Fruit fly (Drosophila melanogaster) whole organism, embryonic: ENCODE data around the gene CG8312.
A peak's percentile ranks its signal among the peaks of the same experiment; 100 is the strongest.

ENCODE experiments used
- Atf3 ChIP-seq: fragments of 200-800 bp; sonication (Bioruptor generic); optimal IDR thresholded peaks from 3 replicates; lab custom pipeline; 2016; ENCODE audit warnings: missing biosample characterization, missing genetic modification characterization
- Bdp1 ChIP-seq: fragments of 200-800 bp; sonication (Bioruptor generic); optimal IDR thresholded peaks from 3 replicates; lab custom pipeline; 2016; ENCODE audit warnings: missing biosample characterization, missing genetic modification characterization
- CG10543 ChIP-seq: fragments of 200-800 bp; sonication (Bioruptor generic); optimal IDR thresholded peaks from 3 replicates; lab custom pipeline; 2017; ENCODE audit warnings: missing biosample characterization, mild to moderate bottlenecking, missing genetic modification characterization, moderate library complexity
- CG10654 ChIP-seq: fragments of 200-800 bp; sonication (Bioruptor generic); optimal IDR thresholded peaks from 2 replicates; lab custom pipeline; 2016; ENCODE audit warnings: missing biosample characterization, missing genetic modification characterization
- CG11504 ChIP-seq: fragments of 200-800 bp; sonication (Bioruptor generic); optimal IDR thresholded peaks from 3 replicates; lab custom pipeline; 2019; ENCODE audit warnings: missing biosample characterization, mild to moderate bottlenecking, missing genetic modification characterization, moderate library complexity
- CG13894 ChIP-seq: fragments of 200-800 bp; sonication (Bioruptor generic); optimal IDR thresholded peaks from 3 replicates; lab custom pipeline; 2018; ENCODE audit warnings: missing biosample characterization, mild to moderate bottlenecking, missing genetic modification characterization, moderate library complexity
- CG14710 ChIP-seq: fragments of 200-800 bp; sonication (Bioruptor generic); optimal IDR thresholded peaks from 3 replicates; lab custom pipeline; 2019; ENCODE audit warnings: missing biosample characterization, mild to moderate bottlenecking, missing genetic modification characterization, moderate library complexity
- CG14860 ChIP-seq: fragments of 200-800 bp; sonication (Bioruptor generic); IDR thresholded peaks from 3 replicates; pipeline ENCODE4 v1.3.6; 2022; ENCODE audit warnings: missing biosample characterization, missing genetic modification characterization; ENCODE audit not compliant: partially characterized antibody
- CG1603 ChIP-seq: fragments of 200-800 bp; sonication (Bioruptor generic); optimal IDR thresholded peaks from 2 replicates; lab custom pipeline; 2019; ENCODE audit warnings: missing biosample characterization, mild to moderate bottlenecking, missing genetic modification characterization, moderate library complexity
- CG18619 ChIP-seq: fragments of 200-800 bp; sonication (Bioruptor generic); optimal IDR thresholded peaks from 3 replicates; lab custom pipeline; 2017; ENCODE audit warnings: missing biosample characterization, mild to moderate bottlenecking, missing genetic modification characterization
- CG2199 ChIP-seq: fragments of 200-800 bp; sonication (Bioruptor generic); IDR thresholded peaks from 3 replicates; pipeline ENCODE4 v1.3.6; 2022; ENCODE audit warnings: missing biosample characterization, missing genetic modification characterization
- CG2712 ChIP-seq: fragments of 200-800 bp; optimal IDR thresholded peaks from 3 replicates; lab custom pipeline; 2019; ENCODE audit warnings: missing biosample characterization, mild to moderate bottlenecking, missing genetic modification characterization, moderate library complexity
- CG3407 ChIP-seq: fragments of 200-800 bp; sonication (Bioruptor generic); optimal IDR thresholded peaks from 2 replicates; lab custom pipeline; 2018; ENCODE audit warnings: missing biosample characterization, mild to moderate bottlenecking, missing genetic modification characterization
- CG4424 ChIP-seq: fragments of 200-800 bp; sonication (Bioruptor generic); optimal IDR thresholded peaks from 3 replicates; lab custom pipeline; 2016; ENCODE audit warnings: missing biosample characterization, missing genetic modification characterization
- CG7556 ChIP-seq: fragments of 200-800 bp; sonication (Bioruptor generic); optimal IDR thresholded peaks from 2 replicates; lab custom pipeline; 2017; ENCODE audit warnings: missing biosample characterization, mild to moderate bottlenecking, missing genetic modification characterization
- CG8089 ChIP-seq: fragments of 200-800 bp; sonication (Bioruptor generic); optimal IDR thresholded peaks from 3 replicates; lab custom pipeline; 2016; ENCODE audit warnings: missing biosample characterization, missing genetic modification characterization
- CG8924 ChIP-seq: fragments of 200-800 bp; optimal IDR thresholded peaks from 3 replicates; lab custom pipeline; 2019; ENCODE audit warnings: missing biosample characterization, mild to moderate bottlenecking, missing genetic modification characterization, moderate library complexity
- CTCF ChIP-seq: fragments of 200-800 bp; sonication (Bioruptor generic); optimal IDR thresholded peaks from 2 replicates; lab custom pipeline; 2017; ENCODE audit warnings: missing biosample characterization, mild to moderate bottlenecking, missing genetic modification characterization, moderate library complexity
- Camta ChIP-seq: fragments of 200-800 bp; sonication (Bioruptor generic); optimal IDR thresholded peaks from 2 replicates; lab custom pipeline; 2016; ENCODE audit warnings: missing biosample characterization, missing genetic modification characterization
- CoRest ChIP-seq: fragments of 200-800 bp; sonication (Bioruptor generic); optimal IDR thresholded peaks from 3 replicates; lab custom pipeline; 2018; ENCODE audit warnings: missing biosample characterization, mild to moderate bottlenecking, missing genetic modification characterization, moderate library complexity
- Deaf1 ChIP-seq: fragments of 200-800 bp; optimal IDR thresholded peaks from 3 replicates; lab custom pipeline; 2019; ENCODE audit warnings: missing biosample characterization, mild to moderate bottlenecking, missing genetic modification characterization, moderate library complexity
- Fer3 ChIP-seq: fragments of 200-800 bp; sonication (Bioruptor generic); optimal IDR thresholded peaks from 2 replicates; lab custom pipeline; 2018; ENCODE audit warnings: missing biosample characterization, mild to moderate bottlenecking, missing genetic modification characterization, moderate library complexity
- GATAe ChIP-seq: fragments of 200-800 bp; sonication (Bioruptor generic); conservative IDR thresholded peaks from 2 replicates; pipeline ENCODE4 v1.3.6; 2022; ENCODE audit warnings: missing biosample characterization, missing genetic modification characterization
- H2.0 ChIP-seq: fragments of 200-800 bp; sonication (Bioruptor generic); IDR thresholded peaks from 2 replicates; pipeline ENCODE4 v1.3.6; 2022; ENCODE audit warnings: missing biosample characterization, missing genetic modification characterization
- Mrtf ChIP-seq: fragments of 200-800 bp; sonication (Bioruptor generic); IDR thresholded peaks from 3 replicates; pipeline ENCODE4 v1.3.6; 2022; ENCODE audit warnings: missing biosample characterization, missing genetic modification characterization
- Nf-YA ChIP-seq: fragments of 200-800 bp; sonication (Bioruptor generic); IDR thresholded peaks from 2 replicates; pipeline ENCODE4 v1.3.6; 2022; ENCODE audit warnings: missing biosample characterization, missing genetic modification characterization
- Oaz ChIP-seq: fragments of 200-800 bp; sonication (Bioruptor generic); IDR thresholded peaks from 2 replicates; pipeline ENCODE4 v1.3.6; 2022; ENCODE audit warnings: missing biosample characterization, missing genetic modification characterization
- Rfx ChIP-seq: fragments of 200-800 bp; sonication (Bioruptor generic); IDR thresholded peaks from 2 replicates; pipeline ENCODE4 v1.3.6; 2022; ENCODE audit warnings: missing biosample characterization, missing genetic modification characterization
- Ssrp ChIP-seq: fragments of 200-800 bp; sonication (Bioruptor generic); optimal IDR thresholded peaks from 2 replicates; lab custom pipeline; 2018; ENCODE audit warnings: missing biosample characterization, mild to moderate bottlenecking, missing genetic modification characterization, moderate library complexity
- TFAM ChIP-seq: fragments of 200-800 bp; sonication (Bioruptor generic); optimal IDR thresholded peaks from 2 replicates; lab custom pipeline; 2017; ENCODE audit warnings: missing biosample characterization, missing genetic modification characterization, inconsistent platforms
- amos ChIP-seq: fragments of 200-800 bp; sonication (Bioruptor generic); IDR thresholded peaks from 2 replicates; pipeline ENCODE4 v1.3.6; 2022; ENCODE audit warnings: missing biosample characterization, missing genetic modification characterization; ENCODE audit not compliant: partially characterized antibody
- ash1 ChIP-seq: fragments of 200-800 bp; sonication (Bioruptor generic); optimal IDR thresholded peaks from 2 replicates; lab custom pipeline; 2018; ENCODE audit warnings: missing biosample characterization, mild to moderate bottlenecking, missing genetic modification characterization
- az2 ChIP-seq: fragments of 200-800 bp; sonication (Bioruptor generic); optimal IDR thresholded peaks from 3 replicates; lab custom pipeline; 2016; ENCODE audit warnings: missing biosample characterization, missing genetic modification characterization
- chm ChIP-seq: fragments of 200-800 bp; sonication (Bioruptor generic); IDR thresholded peaks from 2 replicates; pipeline ENCODE4 v1.3.6; 2022; ENCODE audit warnings: missing biosample characterization, missing genetic modification characterization
- dan ChIP-seq: fragments of 200-800 bp; sonication (Bioruptor generic); IDR thresholded peaks from 2 replicates; pipeline ENCODE4 v1.3.6; 2022; ENCODE audit warnings: missing biosample characterization, missing genetic modification characterization
- disco-r ChIP-seq: fragments of 200-800 bp; sonication (Bioruptor generic); optimal IDR thresholded peaks from 2 replicates; lab custom pipeline; 2016; ENCODE audit warnings: missing biosample characterization, missing genetic modification characterization
- dmrt99B ChIP-seq: fragments of 200-800 bp; sonication (Bioruptor generic); optimal IDR thresholded peaks from 2 replicates; lab custom pipeline; 2018; ENCODE audit warnings: missing biosample characterization, mild to moderate bottlenecking, missing genetic modification characterization, moderate library complexity
- ewg ChIP-seq: fragments of 200-800 bp; sonication (Bioruptor generic); optimal IDR thresholded peaks from 3 replicates; lab custom pipeline; 2017; ENCODE audit warnings: mild to moderate bottlenecking, missing biosample characterization, missing genetic modification reagents, missing genetic modification characterization
- exex ChIP-seq: fragments of 200-800 bp; sonication (Bioruptor generic); optimal IDR thresholded peaks from 4 replicates; lab custom pipeline; 2018; ENCODE audit warnings: missing biosample characterization, mild to moderate bottlenecking, missing genetic modification characterization, moderate library complexity
- grn ChIP-seq: fragments of 200-800 bp; sonication (Bioruptor generic); optimal IDR thresholded peaks from 3 replicates; lab custom pipeline; 2017; ENCODE audit warnings: missing biosample characterization, missing genetic modification characterization
- ken ChIP-seq: fragments of 200-800 bp; sonication (Bioruptor generic); IDR thresholded peaks from 3 replicates; pipeline ENCODE4 v1.3.6; 2022; ENCODE audit warnings: missing biosample characterization, missing genetic modification characterization
- lmd ChIP-seq: fragments of 200-800 bp; sonication (Bioruptor generic); IDR thresholded peaks from 2 replicates; pipeline ENCODE4 v1.3.6; 2022; ENCODE audit warnings: missing biosample characterization, missing genetic modification characterization
- mirr ChIP-seq: fragments of 200-800 bp; sonication (Bioruptor generic); optimal IDR thresholded peaks from 3 replicates; lab custom pipeline; 2018; ENCODE audit warnings: missing biosample characterization, mild to moderate bottlenecking, missing genetic modification characterization
- nerfin-1 ChIP-seq: fragments of 200-800 bp; sonication (Bioruptor generic); optimal IDR thresholded peaks from 3 replicates; lab custom pipeline; 2019; ENCODE audit warnings: missing biosample characterization, mild to moderate bottlenecking, missing genetic modification characterization, moderate library complexity
- pho ChIP-seq: fragments of 200-800 bp; sonication (Bioruptor generic); optimal IDR thresholded peaks from 2 replicates; lab custom pipeline; 2016; ENCODE audit warnings: missing biosample characterization, missing genetic modification characterization
- rib ChIP-seq: fragments of 200-800 bp; sonication (Bioruptor generic); IDR thresholded peaks from 2 replicates; pipeline ENCODE4 v1.3.6; 2022; ENCODE audit warnings: missing biosample characterization, missing genetic modification characterization
- scrt ChIP-seq: fragments of 200-800 bp; sonication (Bioruptor generic); optimal IDR thresholded peaks from 2 replicates; lab custom pipeline; 2018; ENCODE audit warnings: missing biosample characterization, mild to moderate bottlenecking, missing genetic modification characterization, moderate library complexity
- sens ChIP-seq: fragments of 200-800 bp; sonication (Bioruptor generic); peaks from one replicate; lab custom pipeline; 2016; ENCODE audit warnings: missing biosample characterization, missing genetic modification characterization
- sug ChIP-seq: fragments of 200-800 bp; optimal IDR thresholded peaks from 2 replicates; lab custom pipeline; 2019; ENCODE audit warnings: missing biosample characterization, mild to moderate bottlenecking, missing genetic modification characterization, moderate library complexity
- tna ChIP-seq: fragments of 200-800 bp; sonication (Bioruptor generic); IDR thresholded peaks from 2 replicates; pipeline ENCODE4 v1.3.6; 2022; ENCODE audit warnings: missing biosample characterization, missing genetic modification characterization; ENCODE audit not compliant: partially characterized antibody
- z ChIP-seq: fragments of 200-800 bp; sonication (Bioruptor generic); IDR thresholded peaks from 3 replicates; pipeline ENCODE4 v1.3.6; 2022; ENCODE audit warnings: missing biosample characterization, missing genetic modification characterization

Gene CG8312

DNA sequence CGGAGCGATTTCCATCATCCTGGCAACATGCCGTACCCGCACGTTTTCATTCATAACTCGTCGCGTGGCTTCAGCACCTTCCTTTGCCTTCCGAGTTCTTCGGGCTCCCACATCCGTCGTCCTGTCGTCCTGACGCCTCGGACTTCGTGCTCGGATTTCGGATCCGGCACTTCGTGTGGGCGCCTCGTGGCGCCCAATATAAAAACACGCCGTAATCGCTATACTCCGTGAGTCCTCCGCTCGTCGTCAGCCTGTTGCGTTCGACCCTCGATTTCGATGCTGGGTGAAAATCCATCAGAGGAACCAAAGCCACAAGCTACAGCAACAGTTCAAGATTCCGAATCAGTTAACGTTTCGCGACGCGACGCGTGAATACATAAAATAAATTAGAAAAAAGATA is 49.2 kb downstream of the CG8312 start:
- no peak for TF ChIP-seq CG2712
- TF ChIP-seq CG3407 (GFP tag; lab: Kevin White, UChicago): no peak
- TF ChIP-seq CG11504 (tag; lab: Kevin White, UChicago): peak; percentile 30
- TF ChIP-seq scrt: peak; percentile 83
- TF ChIP-seq CG10543 (GFP tag; lab: Kevin White, UChicago): no peak
- TF ChIP-seq Deaf1 (tag; lab: Kevin White, UChicago): peak; percentile 93
- TF ChIP-seq CG13894 (tag; lab: Kevin White, UChicago): peak; percentile 79
- TF ChIP-seq Rfx (GFP tag; lab: Robert Waterston, UW): 0 out of 2 replicates have a peak, but pooled peaks have one; percentile 4
- no peak for TF ChIP-seq CG14860 (GFP tag; lab: Robert Waterston, UW)
- TF ChIP-seq CG7556: no peak
- TF ChIP-seq sens (GFP tag; lab: Kevin White, UChicago): peak; percentile 16

DNA sequence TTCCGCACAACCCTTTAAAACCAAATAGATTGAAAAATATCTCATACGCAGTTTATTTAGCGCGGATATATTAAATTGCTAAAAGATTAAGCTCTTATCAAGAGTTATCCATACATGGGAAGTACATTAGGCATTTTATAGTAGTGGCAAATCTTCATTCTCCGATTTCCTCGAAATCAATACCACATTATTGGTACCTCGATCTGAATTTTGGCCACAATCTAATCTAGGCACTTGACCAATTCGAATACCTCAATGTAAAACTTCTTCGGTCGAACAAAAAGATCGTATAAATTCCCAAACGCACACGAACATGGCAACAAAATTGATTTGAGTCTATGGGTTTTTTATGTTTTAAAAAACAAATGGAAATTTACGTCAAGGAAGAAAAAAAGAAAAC is 52.9 kb downstream of the CG8312 start:
- TF ChIP-seq rib (GFP tag; lab: Robert Waterston, UW) (no peak), Camta (GFP tag; lab: Kevin White, UChicago) (no peak), z (no peak), dan (GFP tag; lab: Robert Waterston, UW) (no peak), GATAe (GFP tag; lab: Robert Waterston, UW) (peak; percentile 39; the same call in 1 of the 2 replicates), amos (no peak), sug (tag; lab: Kevin White, UChicago) (peak; percentile 61), ken (GFP tag; lab: Robert Waterston, UW) (no peak), CG10654 (GFP tag; lab: Kevin White, UChicago) (no peak), Bdp1 (no peak), Rfx (GFP tag; lab: Robert Waterston, UW) (no peak), CG14710 (tag; lab: Kevin White, UChicago) (no peak), grn (peak; percentile 41), tna (no peak), lmd (no peak), CoRest (tag; lab: Kevin White, UChicago) (no peak), CG18619 (GFP tag; lab: Kevin White, UChicago) (no peak), Mrtf (GFP tag; lab: Robert Waterston, UW) (no peak), az2 (GFP tag; lab: Kevin White, UChicago) (no peak), Atf3 (GFP tag; lab: Kevin White, UChicago) (no peak), ash1 (no peak), Nf-YA (no peak), nerfin-1 (tag; lab: Kevin White, UChicago) (no peak), CG8924 (tag; lab: Kevin White, UChicago) (no peak), CG1603 (tag; lab: Kevin White, UChicago) (no peak), H2.0 (no peak), CG8089 (GFP tag; lab: Kevin White, UChicago) (no peak), Oaz (GFP tag; lab: Robert Waterston, UW) (no peak), ewg (no peak), CG4424 (GFP tag; lab: Kevin White, UChicago) (no peak), disco-r (GFP tag; lab: Kevin White, UChicago) (no peak), pho (no peak), dmrt99B (tag; lab: Kevin White, UChicago) (no peak), chm (GFP tag; lab: Robert Waterston, UW) (no peak), CG2199 (no peak), CG14860 (GFP tag; lab: Robert Waterston, UW) (no peak), Ssrp (tag; lab: Kevin White, UChicago) (no peak), TFAM (no peak), Fer3 (tag; lab: Kevin White, UChicago) (no peak), mirr (peak; percentile 61), exex (tag; lab: Kevin White, UChicago) (peak; percentile 86), CTCF (GFP tag; lab: Kevin White, UChicago) (no peak)
